Worm (Caenorhabditis elegans): ENCODE data around the gene T16G12.1.

DNA sequence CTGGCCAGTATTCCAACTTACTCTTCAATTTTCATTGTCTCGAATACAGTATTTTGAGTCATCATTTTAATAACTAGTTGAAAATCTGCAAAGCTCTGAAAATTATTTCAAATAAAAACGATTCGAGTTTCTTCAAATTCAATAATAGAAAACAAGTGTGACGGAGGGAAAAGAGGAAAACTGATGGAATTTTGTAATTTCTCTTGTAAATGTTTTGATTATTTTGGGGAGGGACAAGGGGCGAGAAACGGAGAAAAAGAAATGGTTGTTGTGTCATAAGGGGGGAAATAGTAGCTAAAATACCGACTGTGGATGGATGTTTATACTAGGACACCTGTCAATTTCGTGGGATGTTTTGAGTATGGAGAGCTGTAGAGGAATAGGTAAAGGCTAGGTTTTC, 28.5 kb upstream of the T16G12.1 start, which contains the start of gene T16G12.9:
- TF ChIP-seq dpl-1 (GFP tag; optimal IDR thresholded peaks at IDR 0.05) (no peak), unc-62 (GFP tag; optimal IDR thresholded peaks at IDR 0.05) (no peak), hsf-1 (GFP tag; IDR thresholded peaks at IDR 0.05) (no peak), mel-28 (tag; optimal IDR thresholded peaks at IDR 0.05; ENCODE audit: borderline replicate concordance) (no peak), lsy-27 (tag; optimal IDR thresholded peaks at IDR 0.05; ENCODE audit: borderline replicate concordance, insufficient read depth) (no peak), aptf-2 (GFP tag; conservative IDR thresholded peaks at IDR 0.05) (no peak), xnd-1 (tag; optimal IDR thresholded peaks at IDR 0.05) (no peak), akir-1 (GFP tag; optimal IDR thresholded peaks at IDR 0.05) (no peak), aptf-3 (GFP tag; IDR thresholded peaks at IDR 0.05) (no peak), mes-4 (tag; optimal IDR thresholded peaks at IDR 0.05) (no peak)

Measured in whole organism, young adult.